Fruit fly (Drosophila melanogaster) whole organism, embryonic: ENCODE results near the gene sno.
"Not testable (repeated sequence)": the region's sequence is repeated elsewhere in the genome, so short reads cannot be mapped to it uniquely, and the experiment has no call there.

ENCODE experiments used
- Ada2b ChIP-seq: fragments of 200-800 bp; sonication (Bioruptor generic); IDR thresholded peaks from 2 replicates; pipeline ENCODE4 v1.3.6; 2022; ENCODE audit warnings: missing biosample characterization, missing genetic modification characterization
- Aef1 ChIP-seq: fragments of 200-800 bp; sonication (Bioruptor generic); IDR thresholded peaks from 3 replicates; pipeline ENCODE4 v1.3.6; 2022; ENCODE audit warnings: missing biosample characterization, missing genetic modification characterization
- BEAF-32 ChIP-seq: fragments of 200-800 bp; sonication (Bioruptor generic); optimal IDR thresholded peaks from 3 replicates; lab custom pipeline; 2017; ENCODE audit warnings: missing biosample characterization, missing genetic modification characterization, mild to moderate bottlenecking, moderate library complexity, missing genetic modification reagents
- CG1024 ChIP-seq: fragments of 200-800 bp; sonication (Bioruptor generic); IDR thresholded peaks from 2 replicates; pipeline ENCODE4 v1.3.6; 2022; ENCODE audit warnings: missing biosample characterization, missing genetic modification characterization
- CG13287 ChIP-seq: fragments of 200-800 bp; sonication (Bioruptor generic); IDR thresholded peaks from 2 replicates; pipeline ENCODE4 v1.3.6; 2022; ENCODE audit warnings: missing biosample characterization, missing genetic modification characterization; ENCODE audit not compliant: partially characterized antibody
- CG14014 ChIP-seq: fragments of 200-800 bp; sonication (Bioruptor generic); IDR thresholded peaks from 2 replicates; pipeline ENCODE4 v1.3.6; 2022; ENCODE audit warnings: missing biosample characterization, missing genetic modification characterization
- CG14441 ChIP-seq: fragments of 200-800 bp; sonication (Bioruptor generic); IDR thresholded peaks from 2 replicates; pipeline ENCODE4 v1.3.6; 2022; ENCODE audit warnings: missing biosample characterization, missing genetic modification characterization
- CG16813 ChIP-seq: fragments of 200-800 bp; sonication (Bioruptor generic); IDR thresholded peaks from 3 replicates; pipeline ENCODE4 v1.3.6; 2022; ENCODE audit warnings: missing biosample characterization, missing genetic modification characterization; ENCODE audit not compliant: partially characterized antibody
- CG42726 ChIP-seq: fragments of 200-800 bp; sonication (Bioruptor generic); IDR thresholded peaks from 2 replicates; pipeline ENCODE4 v1.3.6; 2022; ENCODE audit warnings: missing biosample characterization, missing genetic modification characterization; ENCODE audit not compliant: partially characterized antibody
- CG6791 ChIP-seq: fragments of 200-800 bp; sonication (Bioruptor generic); IDR thresholded peaks from 3 replicates; pipeline ENCODE4 v1.3.6; 2022; ENCODE audit warnings: missing biosample characterization, missing genetic modification characterization; ENCODE audit not compliant: partially characterized antibody
- Dll ChIP-seq: fragments of 200-800 bp; sonication (Bioruptor generic); IDR thresholded peaks from 4 replicates; pipeline ENCODE4 v1.3.6; 2022; ENCODE audit warnings: missing biosample characterization, missing genetic modification characterization; ENCODE audit not compliant: partially characterized antibody
- Doc3 ChIP-seq: fragments of 200-800 bp; sonication (Bioruptor generic); IDR thresholded peaks from 3 replicates; pipeline ENCODE4 v1.3.6; 2022; ENCODE audit warnings: missing biosample characterization, missing genetic modification characterization; ENCODE audit not compliant: partially characterized antibody
- Dref ChIP-seq: fragments of 200-800 bp; sonication (Bioruptor generic); IDR thresholded peaks from 2 replicates; pipeline ENCODE4 v1.3.6; 2022; ENCODE audit warnings: missing biosample characterization, missing genetic modification characterization
- E2f1 ChIP-seq: fragments of 200-800 bp; sonication (Bioruptor generic); IDR thresholded peaks from 2 replicates; pipeline ENCODE4 v1.3.6; 2022; ENCODE audit warnings: missing biosample characterization, missing genetic modification characterization
- HLH3B ChIP-seq: fragments of 200-800 bp; sonication (Bioruptor generic); IDR thresholded peaks from 2 replicates; pipeline ENCODE4 v1.3.6; 2022; ENCODE audit warnings: missing biosample characterization, missing genetic modification characterization
- HLH4C ChIP-seq: fragments of 200-800 bp; sonication (Bioruptor generic); IDR thresholded peaks from 3 replicates; pipeline ENCODE4 v1.3.6; 2022; ENCODE audit warnings: missing biosample characterization, missing genetic modification characterization; ENCODE audit not compliant: partially characterized antibody
- MBD-R2 ChIP-seq: fragments of 200-800 bp; sonication (Bioruptor generic); IDR thresholded peaks from 2 replicates; pipeline ENCODE4 v1.3.6; 2022; ENCODE audit warnings: missing biosample characterization, missing genetic modification characterization
- Opbp ChIP-seq: fragments of 200-800 bp; sonication (Bioruptor generic); IDR thresholded peaks from 3 replicates; pipeline ENCODE4 v1.3.6; 2022; ENCODE audit warnings: missing biosample characterization, missing genetic modification characterization; ENCODE audit not compliant: partially characterized antibody
- Rfx ChIP-seq: fragments of 200-800 bp; sonication (Bioruptor generic); IDR thresholded peaks from 2 replicates; pipeline ENCODE4 v1.3.6; 2022; ENCODE audit warnings: missing biosample characterization, missing genetic modification characterization
- Rx ChIP-seq: fragments of 200-800 bp; sonication (Bioruptor generic); IDR thresholded peaks from 2 replicates; pipeline ENCODE4 v1.3.6; 2022; ENCODE audit warnings: missing biosample characterization, missing genetic modification characterization
- Scr ChIP-seq: fragments of 200-800 bp; sonication (Bioruptor generic); IDR thresholded peaks from 2 replicates; pipeline ENCODE4 v1.3.6; 2022; ENCODE audit warnings: missing biosample characterization, missing genetic modification characterization; ENCODE audit not compliant: partially characterized antibody
- amos ChIP-seq: fragments of 200-800 bp; sonication (Bioruptor generic); IDR thresholded peaks from 2 replicates; pipeline ENCODE4 v1.3.6; 2022; ENCODE audit warnings: missing biosample characterization, missing genetic modification characterization; ENCODE audit not compliant: partially characterized antibody
- bbx ChIP-seq: fragments of 200-800 bp; sonication (Bioruptor generic); IDR thresholded peaks from 2 replicates; pipeline ENCODE4 v1.3.6; 2022; ENCODE audit warnings: missing biosample characterization, missing genetic modification characterization; ENCODE audit not compliant: partially characterized antibody
- chinmo ChIP-seq: fragments of 200-800 bp; sonication (Bioruptor generic); IDR thresholded peaks from 4 replicates; pipeline ENCODE4 v1.3.6; 2022; ENCODE audit warnings: missing biosample characterization, missing genetic modification characterization; ENCODE audit not compliant: partially characterized antibody
- esg ChIP-seq: fragments of 200-800 bp; sonication (Bioruptor generic); conservative IDR thresholded peaks from 2 replicates; pipeline ENCODE4 v1.3.6; 2022; ENCODE audit warnings: missing biosample characterization, missing genetic modification characterization
- hbn ChIP-seq: fragments of 200-800 bp; sonication (Bioruptor generic); IDR thresholded peaks from 2 replicates; pipeline ENCODE4 v1.3.6; 2022; ENCODE audit warnings: missing biosample characterization, missing genetic modification characterization; ENCODE audit not compliant: partially characterized antibody
- hkb ChIP-seq, 2 experiments: fragments of 200-800 bp in 1 of 2; fragments of >200 bp in 1 of 2; sonication (Bioruptor generic) in 1 of 2; IDR thresholded peaks in 1 of 2; optimal IDR thresholded peaks in 1 of 2; 2 replicates each; pipeline versions ENCODE4 v1.3.6 to Lab custom; 2017 to 2022; ENCODE audit warnings: missing biosample characterization in 1 of 2, missing genetic modification characterization in 1 of 2
- inv ChIP-seq: fragments of 200-800 bp; sonication (Bioruptor generic); IDR thresholded peaks from 2 replicates; pipeline ENCODE4 v1.3.6; 2022; ENCODE audit warnings: missing biosample characterization, missing genetic modification characterization; ENCODE audit not compliant: partially characterized antibody
- onecut ChIP-seq: fragments of 200-800 bp; sonication (Bioruptor generic); IDR thresholded peaks from 2 replicates; pipeline ENCODE4 v1.3.6; 2022; ENCODE audit warnings: missing biosample characterization, missing genetic modification characterization
- prd ChIP-seq, 3 experiments: fragments of >200 bp in 2 of 3; fragments of 200-800 bp in 1 of 3; sonication (Bioruptor generic) in 1 of 3; optimal IDR thresholded peaks in 2 of 3; IDR thresholded peaks in 1 of 3; 2 replicates in 2 of 3; 3 replicates in 1 of 3; pipeline versions ENCODE4 v1.3.6 to Lab custom; 2017 to 2022; ENCODE audit warnings: missing biosample characterization in 1 of 3, missing genetic modification characterization in 1 of 3
- ranshi ChIP-seq: fragments of 200-800 bp; sonication (Bioruptor generic); IDR thresholded peaks from 2 replicates; pipeline ENCODE4 v1.3.6; 2022; ENCODE audit warnings: missing biosample characterization, missing genetic modification characterization
- row ChIP-seq: fragments of 200-800 bp; sonication (Bioruptor generic); IDR thresholded peaks from 3 replicates; pipeline ENCODE4 v1.3.6; 2022; ENCODE audit warnings: missing biosample characterization, missing genetic modification characterization
- sisA ChIP-seq: fragments of 200-800 bp; sonication (Bioruptor generic); IDR thresholded peaks from 2 replicates; pipeline ENCODE4 v1.3.6; 2022; ENCODE audit warnings: missing biosample characterization, missing genetic modification characterization
- sna ChIP-seq: fragments of 200-800 bp; sonication (Bioruptor generic); IDR thresholded peaks from 2 replicates; pipeline ENCODE4 v1.3.6; 2022; ENCODE audit warnings: missing biosample characterization, missing genetic modification characterization; ENCODE audit not compliant: partially characterized antibody
- ssp ChIP-seq: fragments of 200-800 bp; sonication (Bioruptor generic); IDR thresholded peaks from 2 replicates; pipeline ENCODE4 v1.3.6; 2022; ENCODE audit warnings: missing biosample characterization, missing genetic modification characterization
- unc-4 ChIP-seq: fragments of 200-800 bp; sonication (Bioruptor generic); IDR thresholded peaks from 2 replicates; pipeline ENCODE4 v1.3.6; 2022; ENCODE audit warnings: missing biosample characterization, missing genetic modification characterization; ENCODE audit not compliant: partially characterized antibody
- wor ChIP-seq: fragments of 200-800 bp; sonication (Bioruptor generic); IDR thresholded peaks from 2 replicates; pipeline ENCODE4 v1.3.6; 2022; ENCODE audit warnings: missing biosample characterization, missing genetic modification characterization

sno gene

dm6 chrX:13177720-13178119, 33.8 kb downstream of the sno start, which contains the start of gene CG32640:
Gene CG32640 (plus strand): TSS chrX:13178005.
- TF ChIP-seq sisA (GFP tag; lab: Robert Waterston, UW) (peak; percentile 49; the same call in 1 of the 2 replicates), CG16813 (peak; percentile 63), Opbp (GFP tag; lab: Robert Waterston, UW) (peak; percentile 53; the same call in 1 of the 3 replicates), Aef1 (GFP tag; lab: Robert Waterston, UW) (peak; percentile 51; the same call in 1 of the 3 replicates), esg (GFP tag; lab: Robert Waterston, UW) (0 out of 2 replicates have a peak, but pooled peaks have one; percentile 32), CG13287 (peak; percentile 54), HLH4C (GFP tag; lab: Robert Waterston, UW) (peak; percentile 45; the same call in 1 of the 3 replicates), CG14441 (GFP tag; lab: Robert Waterston, UW) (0 out of 2 replicates have a peak, but pooled peaks have one; percentile 25), Ada2b (GFP tag; lab: Robert Waterston, UW) (0 out of 2 replicates have a peak, but pooled peaks have one; percentile 11), unc-4 (peak; percentile 51; the same call in 1 of the 2 replicates), CG1024 (GFP tag; lab: Robert Waterston, UW) (peak; percentile 55; the same call in 1 of the 2 replicates), ranshi (peak; percentile 22; the same call in 1 of the 2 replicates), MBD-R2 (GFP tag; lab: Robert Waterston, UW) (peak; percentile 45; the same call in 1 of the 2 replicates), bbx (GFP tag; lab: Robert Waterston, UW) (peak; percentile 61), Scr (peak; percentile 40), amos (GFP tag; lab: Robert Waterston, UW) (peak; percentile 57; the same call in 1 of the 2 replicates), chinmo (GFP tag; lab: Robert Waterston, UW) (0 out of 4 replicates have a peak, but pooled peaks have one; percentile 22), BEAF-32 (GFP tag; lab: Kevin White, UChicago) (peak; percentile 27), hbn (GFP tag; lab: Robert Waterston, UW) (peak; percentile 44; the same call in 1 of the 2 replicates), Dref (peak; percentile 48), row (GFP tag; lab: Robert Waterston, UW) (peak; percentile 76), CG42726 (0 out of 2 replicates have a peak, but pooled peaks have one; percentile 10), Doc3 (GFP tag; lab: Robert Waterston, UW) (peak; percentile 40; the same call in 2 of the 3 replicates), sna (GFP tag; lab: Robert Waterston, UW) (0 out of 2 replicates have a peak, but pooled peaks have one; percentile 33), Rx (GFP tag; lab: Robert Waterston, UW) (peak; percentile 17; the same call in 1 of the 2 replicates), Dll (GFP tag; lab: Robert Waterston, UW) (peak; percentile 56; the same call in 3 of the 4 replicates), ssp (GFP tag; lab: Robert Waterston, UW) (peak; percentile 30; the same call in 1 of the 2 replicates), inv (GFP tag; lab: Robert Waterston, UW) (peak; percentile 48; the same call in 1 of the 2 replicates), E2f1 (GFP tag; lab: Robert Waterston, UW) (peak; percentile 13; the same call in 1 of the 2 replicates), prd (GFP tag; IDR thresholded peaks at IDR 0.05; lab: Robert Waterston, UW) (0 out of 3 replicates have a peak, but pooled peaks have one; percentile 10), onecut (GFP tag; lab: Robert Waterston, UW) (peak; percentile 39), CG6791 (GFP tag; lab: Robert Waterston, UW) (peak; percentile 61; the same call in 2 of the 3 replicates), HLH3B (GFP tag; lab: Robert Waterston, UW) (0 out of 2 replicates have a peak, but pooled peaks have one; percentile 29), Rfx (GFP tag; lab: Robert Waterston, UW) (peak; percentile 53), hkb (GFP tag; IDR thresholded peaks at IDR 0.05; lab: Robert Waterston, UW) (peak; percentile 22; the same call in 1 of the 2 replicates), CG14014 (GFP tag; lab: Robert Waterston, UW) (0 out of 2 replicates have a peak, but pooled peaks have one; percentile 22), wor (GFP tag; lab: Robert Waterston, UW) (0 out of 2 replicates have a peak, but pooled peaks have one; percentile 25)
- TF ChIP-seq prd, hkb (optimal IDR thresholded peaks at IDR 0.05; lab: Kevin White, UChicago): not testable (repeated sequence)
